Fruit fly (Drosophila melanogaster): ENCODE data around the gene rudhira.
A peak's percentile ranks its signal among the peaks of the same experiment; 100 is the strongest.

The rudhira gene

DNA sequence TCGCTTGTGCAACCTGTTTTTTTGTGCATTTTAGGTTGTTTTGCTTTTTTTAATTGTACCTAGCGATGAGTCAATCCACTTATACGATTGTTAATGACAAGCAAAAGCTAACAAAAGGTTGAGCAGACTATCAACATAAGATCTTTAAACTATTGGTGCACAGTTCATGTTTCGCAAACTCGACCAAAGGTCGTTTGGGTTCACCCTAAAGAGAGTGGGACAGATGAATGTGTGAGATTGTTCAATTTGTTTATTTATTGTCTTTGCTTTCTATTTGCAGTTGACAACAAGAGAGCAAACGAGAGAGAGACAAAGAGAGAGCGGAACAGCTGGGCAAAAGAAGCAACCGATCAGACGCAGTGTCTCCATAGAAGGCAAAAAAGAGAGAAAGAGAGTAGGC lies 6.3 kb downstream of the rudhira start (continued):
- TF ChIP-seq mam (GFP tag; optimal IDR thresholded peaks at IDR 0.05) (no peak), bigmax (GFP tag; optimal IDR thresholded peaks at IDR 0.05) (no peak), shn (GFP tag; optimal IDR thresholded peaks at IDR 0.05) (no peak), Oli (tag; optimal IDR thresholded peaks at IDR 0.05) (no peak), gro (GFP tag; optimal IDR thresholded peaks at IDR 0.05) (no peak), YL-1 (GFP tag; optimal IDR thresholded peaks at IDR 0.05) (no peak), Oaz (GFP tag; IDR thresholded peaks at IDR 0.05) (no peak), usp (GFP tag; optimal IDR thresholded peaks at IDR 0.05) (no peak), Dek (tag; optimal IDR thresholded peaks at IDR 0.05) (no peak), Abd-B (GFP tag; optimal IDR thresholded peaks at IDR 0.05) (no peak), CG11398 (GFP tag; optimal IDR thresholded peaks at IDR 0.05) (no peak), CG8281 (tag; optimal IDR thresholded peaks at IDR 0.05) (no peak), Lim3 (GFP tag; IDR thresholded peaks at IDR 0.05) (no peak), CG13775 (GFP tag; optimal IDR thresholded peaks at IDR 0.05) (no peak), hth (optimal IDR thresholded peaks at IDR 0.05) (no peak), CG4820 (GFP tag; optimal IDR thresholded peaks at IDR 0.05) (no peak), H15 (GFP tag; IDR thresholded peaks at IDR 0.05) (no peak), Meics (GFP tag; optimal IDR thresholded peaks at IDR 0.05) (no peak), CG10366 (GFP tag; IDR thresholded peaks at IDR 0.05) (no peak), CG13894 (tag; optimal IDR thresholded peaks at IDR 0.05) (no peak), Poxn (GFP tag; IDR thresholded peaks at IDR 0.05) (no peak), tgo (GFP tag; IDR thresholded peaks at IDR 0.05) (no peak), CG8290 (GFP tag; optimal IDR thresholded peaks at IDR 0.05) (no peak), CG8290 (tag; optimal IDR thresholded peaks at IDR 0.05) (no peak), chm (GFP tag; IDR thresholded peaks at IDR 0.05) (0 out of 2 replicates have a peak, but pooled peaks have one; percentile 15), Aef1 (GFP tag; IDR thresholded peaks at IDR 0.05) (no peak), sob (GFP tag; IDR thresholded peaks at IDR 0.05) (no peak), CG9437 (GFP tag; optimal IDR thresholded peaks at IDR 0.05) (no peak), CG3726 (GFP tag; IDR thresholded peaks at IDR 0.05) (no peak), cad (GFP tag; optimal IDR thresholded peaks at IDR 0.05) (no peak), repo (GFP tag; optimal IDR thresholded peaks at IDR 0.05) (no peak), tll (GFP tag; optimal IDR thresholded peaks at IDR 0.05) (no peak), CG8924 (tag; optimal IDR thresholded peaks at IDR 0.05) (peak; percentile 15), cato (GFP tag; optimal IDR thresholded peaks at IDR 0.05; ENCODE audit: borderline replicate concordance) (no peak), ftz-f1 (GFP tag; optimal IDR thresholded peaks at IDR 0.05) (no peak), en (GFP tag; optimal IDR thresholded peaks at IDR 0.05) (no peak), dimm (GFP tag; IDR thresholded peaks at IDR 0.05) (no peak), CG8388 (GFP tag; optimal IDR thresholded peaks at IDR 0.05) (no peak), CG12236 (GFP tag; optimal IDR thresholded peaks at IDR 0.05) (no peak), CG34422 (GFP tag; IDR thresholded peaks at IDR 0.05) (no peak), CG12769 (tag; optimal IDR thresholded peaks at IDR 0.05) (no peak), CoRest (tag; optimal IDR thresholded peaks at IDR 0.05) (no peak), CG11695 (GFP tag; IDR thresholded peaks at IDR 0.05) (0 out of 3 replicates have a peak, but pooled peaks have one; percentile 22), rib (GFP tag; IDR thresholded peaks at IDR 0.05) (no peak), Dbx (GFP tag; IDR thresholded peaks at IDR 0.05) (no peak), Sry-β (GFP tag; optimal IDR thresholded peaks at IDR 0.05) (no peak), salm (tag; optimal IDR thresholded peaks at IDR 0.05) (no peak), CG12155 (GFP tag; optimal IDR thresholded peaks at IDR 0.05) (no peak), CG7987 (GFP tag; optimal IDR thresholded peaks at IDR 0.05) (no peak), Gsc (GFP tag; IDR thresholded peaks at IDR 0.05) (no peak), MBD-R2 (GFP tag; IDR thresholded peaks at IDR 0.05) (no peak), Blimp-1 (GFP tag; optimal IDR thresholded peaks at IDR 0.05) (no peak), TFAM (GFP tag; optimal IDR thresholded peaks at IDR 0.05) (no peak), D19B (GFP tag; optimal IDR thresholded peaks at IDR 0.05) (no peak)

All from whole organism, embryonic.